Fruit fly (Drosophila melanogaster): ENCODE measurements around the gene sn.
A peak's percentile ranks its signal among the peaks of the same experiment; 100 is the strongest.

Gene sn

dm6 chrX:7938482-7938804 is 25.4 kb upstream of the sn start (continued):
- TF ChIP-seq Eip75B (GFP tag; optimal IDR thresholded peaks at IDR 0.05) (peak; percentile 36), CG3032 (tag; optimal IDR thresholded peaks at IDR 0.05) (no peak)

dm6 chrX:7944151-7944713 is 19.6 kb upstream of the sn start:
- TF ChIP-seq Hr39 (GFP tag; optimal IDR thresholded peaks at IDR 0.05) (no peak), Sox102F (GFP tag; optimal IDR thresholded peaks at IDR 0.05) (no peak), cyc (GFP tag; optimal IDR thresholded peaks at IDR 0.05) (no peak), Lpt (GFP tag; optimal IDR thresholded peaks at IDR 0.05) (no peak), CG16779 (tag; optimal IDR thresholded peaks at IDR 0.05) (no peak), Met (GFP tag; optimal IDR thresholded peaks at IDR 0.05) (no peak), CG9139 (GFP tag; optimal IDR thresholded peaks at IDR 0.05) (no peak), salr (GFP tag; optimal IDR thresholded peaks at IDR 0.05) (no peak), Gug (GFP tag; IDR thresholded peaks at IDR 0.05) (no peak), Eip93F (GFP tag; optimal IDR thresholded peaks at IDR 0.05) (no peak), Smox (GFP tag; optimal IDR thresholded peaks at IDR 0.05) (no peak), CG8119 (GFP tag; IDR thresholded peaks at IDR 0.05) (no peak), eg (GFP tag; IDR thresholded peaks at IDR 0.05) (no peak), Ets21C (GFP tag; optimal IDR thresholded peaks at IDR 0.05) (no peak), topi (GFP tag; optimal IDR thresholded peaks at IDR 0.05) (no peak), fkh (GFP tag; optimal IDR thresholded peaks at IDR 0.05) (no peak), CG3919 (GFP tag; optimal IDR thresholded peaks at IDR 0.05) (no peak), CG11902 (GFP tag; optimal IDR thresholded peaks at IDR 0.05) (no peak), CG10631 (GFP tag; optimal IDR thresholded peaks at IDR 0.05) (no peak), vri (GFP tag; optimal IDR thresholded peaks at IDR 0.05) (no peak)

dm6 chrX:7944772-7945722 is 18.8 kb upstream of the sn start:
- TF ChIP-seq CG3919 (GFP tag; optimal IDR thresholded peaks at IDR 0.05) = peak; percentile 47
- TF ChIP-seq Eip78C (GFP tag) = peak; percentile 89
- TF ChIP-seq Hr4 (GFP tag; optimal IDR thresholded peaks at IDR 0.05) = peak; percentile 68
- TF ChIP-seq CG6808 (GFP tag; optimal IDR thresholded peaks at IDR 0.05) = peak; percentile 54
- TF ChIP-seq Sox14 (GFP tag; optimal IDR thresholded peaks at IDR 0.05) = peak; percentile 66
- TF ChIP-seq Ets96B (tag; optimal IDR thresholded peaks at IDR 0.05) = peak; percentile 43
- TF ChIP-seq fd85E (GFP tag; optimal IDR thresholded peaks at IDR 0.05) = no peak
- TF ChIP-seq lz (GFP tag; optimal IDR thresholded peaks at IDR 0.05) = peak; percentile 77
- peak; percentile 69 for TF ChIP-seq esn (GFP tag; optimal IDR thresholded peaks at IDR 0.05)
- TF ChIP-seq spab (GFP tag; optimal IDR thresholded peaks at IDR 0.05) = peak; percentile 34
- TF ChIP-seq dac (GFP tag; optimal IDR thresholded peaks at IDR 0.05) = peak; percentile 41
- peak; percentile 55 for TF ChIP-seq Blimp-1 (GFP tag; optimal IDR thresholded peaks at IDR 0.05)
- peak; percentile 54 for TF ChIP-seq Eip93F (GFP tag; optimal IDR thresholded peaks at IDR 0.05)
- TF ChIP-seq eg (GFP tag; IDR thresholded peaks at IDR 0.05) = peak; percentile 69
- peak; percentile 68 for TF ChIP-seq Smox (GFP tag; optimal IDR thresholded peaks at IDR 0.05)
- TF ChIP-seq net (GFP tag; optimal IDR thresholded peaks at IDR 0.05) = peak; percentile 42
- peak; percentile 45 for TF ChIP-seq CG11762 (GFP tag; optimal IDR thresholded peaks at IDR 0.05; ENCODE audit: insufficient read depth)
- TF ChIP-seq CG4318 (GFP tag; optimal IDR thresholded peaks at IDR 0.05) = peak; percentile 43
- peak; percentile 17 to 40 for TF ChIP-seq salr (GFP tag; optimal IDR thresholded peaks at IDR 0.05)
- peak; percentile 64 for TF ChIP-seq dsx (GFP tag; optimal IDR thresholded peaks at IDR 0.05; ENCODE audit: poor library complexity, severe bottlenecking)
- TF ChIP-seq Hr39 (GFP tag; optimal IDR thresholded peaks at IDR 0.05) = peak; percentile 72
- TF ChIP-seq fkh (GFP tag; optimal IDR thresholded peaks at IDR 0.05) = peak; percentile 72
- TF ChIP-seq CG6792 (GFP tag; optimal IDR thresholded peaks at IDR 0.05) = peak; percentile 60
- peak; percentile 36 for TF ChIP-seq CG8632 (GFP tag; optimal IDR thresholded peaks at IDR 0.05)
- peak; percentile 47; the same call in 2 of the 3 replicates for TF ChIP-seq CG8119 (GFP tag; IDR thresholded peaks at IDR 0.05)
- TF ChIP-seq Sox102F (GFP tag; optimal IDR thresholded peaks at IDR 0.05) = peak; percentile 72
- peak; percentile 49 for TF ChIP-seq CG34406 (GFP tag; optimal IDR thresholded peaks at IDR 0.05)
- TF ChIP-seq CG6163 (GFP tag; IDR thresholded peaks at IDR 0.05) = peak; percentile 76; the same call in 1 of the 3 replicates
- peak; percentile 33 for TF ChIP-seq fd59A (GFP tag; optimal IDR thresholded peaks at IDR 0.05)
- TF ChIP-seq Met (GFP tag; optimal IDR thresholded peaks at IDR 0.05) = peak; percentile 71
- TF ChIP-seq CG11902 (GFP tag; optimal IDR thresholded peaks at IDR 0.05) = peak; percentile 29
- peak; percentile 93 for TF ChIP-seq svp (GFP tag)
- peak; percentile 57 for TF ChIP-seq Eip75B (GFP tag; optimal IDR thresholded peaks at IDR 0.05)
- peak; percentile 51 for TF ChIP-seq CG6276 (GFP tag; optimal IDR thresholded peaks at IDR 0.05)
